Worm (Caenorhabditis elegans) whole organism, L2 larva: ENCODE data around the gene dph-7.

Experiments
- F13H6.1 ChIP-seq: sonication (generic microtip); optimal IDR thresholded peaks from 2 replicates; lab custom pipeline; 2016; ENCODE audit warnings: missing genetic modification characterization, missing compliant biosample characterization
- R02D3.7 ChIP-seq: fragments of 150-350 bp; optimal IDR thresholded peaks from 2 replicates; lab custom pipeline; 2014; ENCODE audit warnings: missing biosample characterization, missing genetic modification characterization
- Y55F3AM.14 ChIP-seq: fragments of 200-800 bp; sonication (Bioruptor generic); optimal IDR thresholded peaks from 2 replicates; lab custom pipeline; 2018; ENCODE audit warnings: mild to moderate bottlenecking, missing genetic modification characterization, missing compliant biosample characterization
- ama-1 ChIP-seq: fragments of 150-350 bp; optimal IDR thresholded peaks from 2 replicates; lab custom pipeline; 2018; ENCODE audit warnings: inconsistent platforms
- ceh-16 ChIP-seq: fragments of 150-350 bp; optimal IDR thresholded peaks from 2 replicates; lab custom pipeline; 2014; ENCODE audit warnings: missing biosample characterization, missing genetic modification characterization
- ceh-82 ChIP-seq: fragments of 150-350 bp; optimal IDR thresholded peaks from 2 replicates; lab custom pipeline; 2014; ENCODE audit warnings: missing biosample characterization, missing genetic modification characterization
- crh-2 ChIP-seq: sonication (generic microtip); optimal IDR thresholded peaks from 2 replicates; lab custom pipeline; 2017; ENCODE audit warnings: missing biosample characterization, missing genetic modification characterization
- dmd-4 ChIP-seq: sonication (generic microtip); optimal IDR thresholded peaks from 2 replicates; lab custom pipeline; 2017; ENCODE audit warnings: missing biosample characterization, missing genetic modification characterization
- egl-27 ChIP-seq: sonication (generic microtip); optimal IDR thresholded peaks from 3 replicates; lab custom pipeline; 2017; ENCODE audit warnings: missing biosample characterization, missing genetic modification reagents, missing genetic modification characterization
- elt-1 ChIP-seq: fragments of 150-350 bp; optimal IDR thresholded peaks from 2 replicates; lab custom pipeline; 2014; ENCODE audit warnings: missing biosample characterization, missing genetic modification characterization
- fos-1 ChIP-seq: fragments of 150-350 bp; optimal IDR thresholded peaks from 2 replicates; lab custom pipeline; 2014; ENCODE audit warnings: missing biosample characterization, missing genetic modification characterization
- gmeb-1 ChIP-seq: fragments of 150-350 bp; optimal IDR thresholded peaks from 2 replicates; lab custom pipeline; 2014; ENCODE audit warnings: missing biosample characterization, missing genetic modification characterization
- lin-11 ChIP-seq: fragments of 150-350 bp; sonication (generic microtip); optimal IDR thresholded peaks from 2 replicates; lab custom pipeline; 2014; ENCODE audit warnings: missing biosample characterization, missing genetic modification characterization, inconsistent platforms, mixed read lengths
- lin-13 ChIP-seq: fragments of 150-350 bp; optimal IDR thresholded peaks from 2 replicates; lab custom pipeline; 2014; ENCODE audit warnings: missing biosample characterization, missing genetic modification reagents, missing genetic modification characterization
- lsy-2 ChIP-seq, 2 experiments: fragments of 150-350 bp in 1 of 2; sonication (generic microtip) in 1 of 2; optimal IDR thresholded peaks; 2 replicates each; lab custom pipeline; 2014 to 2017; ENCODE audit warnings: missing biosample characterization in 2 of 2, missing genetic modification characterization in 2 of 2
- mab-5 ChIP-seq: fragments of 150-350 bp; optimal IDR thresholded peaks from 2 replicates; lab custom pipeline; 2014; ENCODE audit warnings: missing biosample characterization, missing genetic modification characterization
- mbf-1 ChIP-seq: sonication (generic microtip); optimal IDR thresholded peaks from 2 replicates; lab custom pipeline; 2017; ENCODE audit warnings: missing biosample characterization, missing genetic modification characterization
- nhr-11 ChIP-seq: fragments of 150-350 bp; optimal IDR thresholded peaks from 2 replicates; lab custom pipeline; 2014; ENCODE audit warnings: missing biosample characterization, missing genetic modification characterization
- nhr-129 ChIP-seq: fragments of 150-350 bp; optimal IDR thresholded peaks from 2 replicates; lab custom pipeline; 2014; ENCODE audit warnings: missing biosample characterization, missing genetic modification characterization
- nhr-21 ChIP-seq: fragments of 150-350 bp; optimal IDR thresholded peaks from 2 replicates; lab custom pipeline; 2014; ENCODE audit warnings: missing biosample characterization, missing genetic modification characterization
- nhr-237 ChIP-seq: fragments of 150-350 bp; optimal IDR thresholded peaks from 2 replicates; lab custom pipeline; 2014; ENCODE audit warnings: missing biosample characterization, missing genetic modification characterization
- nhr-25 ChIP-seq: fragments of 150-350 bp; sonication (generic microtip); optimal IDR thresholded peaks from 3 replicates; lab custom pipeline; 2014; ENCODE audit warnings: missing biosample characterization, missing genetic modification characterization
- nhr-6 ChIP-seq: fragments of 150-350 bp; optimal IDR thresholded peaks from 2 replicates; lab custom pipeline; 2014; ENCODE audit warnings: missing biosample characterization, missing genetic modification characterization
- peb-1 ChIP-seq: fragments of 150-350 bp; optimal IDR thresholded peaks from 2 replicates; lab custom pipeline; 2014; ENCODE audit warnings: missing biosample characterization, missing genetic modification characterization
- sem-4 ChIP-seq: fragments of 150-350 bp; optimal IDR thresholded peaks from 2 replicates; lab custom pipeline; 2014; ENCODE audit warnings: missing biosample characterization, missing genetic modification reagents, missing genetic modification characterization
- skn-1 ChIP-seq: sonication (generic microtip); optimal IDR thresholded peaks from 2 replicates; lab custom pipeline; 2017; ENCODE audit warnings: missing biosample characterization, missing genetic modification characterization
- snpc-4 ChIP-seq: fragments of 150-350 bp; optimal IDR thresholded peaks from 2 replicates; lab custom pipeline; 2014; ENCODE audit warnings: missing biosample characterization, missing genetic modification characterization
- unc-39 ChIP-seq: fragments of 150-350 bp; optimal IDR thresholded peaks from 2 replicates; lab custom pipeline; 2014; ENCODE audit warnings: missing biosample characterization, missing genetic modification characterization
- unc-55 ChIP-seq: fragments of 150-350 bp; sonication (generic microtip); optimal IDR thresholded peaks from 3 replicates; lab custom pipeline; 2014; ENCODE audit warnings: missing biosample characterization, missing genetic modification reagents, missing genetic modification characterization
- unc-62 ChIP-seq: fragments of 150-350 bp; optimal IDR thresholded peaks from 2 replicates; lab custom pipeline; 2014; ENCODE audit warnings: missing biosample characterization, missing genetic modification reagents, missing genetic modification characterization
- ztf-1 ChIP-seq: fragments of 200-800 bp; sonication (Bioruptor generic); conservative IDR thresholded peaks from 2 replicates; pipeline ENCODE4 v1.3.6; 2022; ENCODE audit warnings: missing genetic modification characterization, missing compliant biosample characterization
- ztf-11 ChIP-seq: sonication (generic microtip); optimal IDR thresholded peaks from 2 replicates; lab custom pipeline; 2017; ENCODE audit warnings: missing biosample characterization, missing genetic modification characterization

dph-7 gene

ce11 chrIII:13339672-13340071 is 24.7 kb downstream of the dph-7 start, which contains the start of gene F53A2.3:
TSS of gene F53A2.3 (minus strand) at chrIII:13339772.
- TF ChIP-seq nhr-237 (tag; lab: Kevin White, UChicago) (no peak), ceh-16 (tag; lab: Kevin White, UChicago) (no peak), mab-5 (no peak), ztf-1 (GFP tag; lab: Robert Waterston, UW) (no peak), ceh-82 (tag; lab: Kevin White, UChicago) (no peak), lin-11 (tag; lab: Kevin White, UChicago) (no peak), F13H6.1 (tag; lab: Kevin White, UChicago) (no peak)

- TF ChIP-seq nhr-21 (tag; lab: Kevin White, UChicago), result no peak
- TF ChIP-seq lsy-2 (tag; optimal IDR thresholded peaks at IDR 0.05; lab: Kevin White, UChicago), result peak in 1 of 2 experiments; percentile 72
- TF ChIP-seq gmeb-1 (tag; lab: Kevin White, UChicago), result peak; percentile 66
- TF ChIP-seq lin-11 (tag; lab: Kevin White, UChicago), result no peak
- peak; percentile 68 for TF ChIP-seq lin-13 (GFP tag; lab: Kevin White, UChicago)
- TF ChIP-seq unc-55, result peak; percentile 46
- TF ChIP-seq, all 48 proteins: peak for 4
These were observed 25.8 kb downstream of the dph-7 start for ce11 chrIII:13340504-13341274.

ce11 chrIII:13341275-13341626 is 26.3 kb downstream of the dph-7 start, which contains the start of gene nud-1:
TSS of gene nud-1 (plus strand) at chrIII:13341527.
- TF ChIP-seq ceh-82 (tag; lab: Kevin White, UChicago) (no peak), nhr-11 (tag; lab: Kevin White, UChicago) (no peak), peb-1 (no peak), sem-4 (tag; lab: Kevin White, UChicago) (no peak), snpc-4 (tag; lab: Kevin White, UChicago) (no peak), gmeb-1 (tag; lab: Kevin White, UChicago) (no peak), unc-55 (no peak), R02D3.7 (tag; lab: Kevin White, UChicago) (no peak), dmd-4 (tag; lab: Kevin White, UChicago) (no peak), ama-1 (lab: Kevin White, UChicago) (no peak), egl-27 (tag; lab: Kevin White, UChicago) (no peak), mbf-1 (tag; lab: Kevin White, UChicago) (no peak), ztf-11 (tag; lab: Kevin White, UChicago) (no peak), nhr-6 (tag; lab: Kevin White, UChicago) (no peak), lin-11 (tag; lab: Kevin White, UChicago) (no peak), lsy-2 (tag; optimal IDR thresholded peaks at IDR 0.05; lab: Kevin White, UChicago) (no peak), unc-62 (GFP tag; lab: Kevin White, UChicago) (no peak), Y55F3AM.14 (GFP tag; lab: Kevin White, UChicago) (no peak)

ce11 chrIII:13342079-13342734 is 27.3 kb downstream of the dph-7 start, which contains the start of gene dro-1:
TSS of gene dro-1 (plus strand) at chrIII:13342684.
- TF ChIP-seq mbf-1 (tag; lab: Kevin White, UChicago) (no peak), ztf-11 (tag; lab: Kevin White, UChicago) (no peak), egl-27 (tag; lab: Kevin White, UChicago) (no peak), unc-39 (no peak), ceh-82 (tag; lab: Kevin White, UChicago) (no peak), nhr-25 (tag; lab: Kevin White, UChicago) (no peak), sem-4 (tag; lab: Kevin White, UChicago) (no peak), lin-13 (GFP tag; lab: Kevin White, UChicago) (no peak)

ce11 chrIII:13343117-13343516 is 28.2 kb downstream of the dph-7 start, which contains the start of gene ife-1:
TSS of gene ife-1 (plus strand) at chrIII:13343417.
- no peak for TF ChIP-seq nhr-129 (tag; lab: Kevin White, UChicago)
- no peak for TF ChIP-seq R02D3.7 (tag; lab: Kevin White, UChicago)
- no peak for TF ChIP-seq gmeb-1 (tag; lab: Kevin White, UChicago)
- no peak for TF ChIP-seq elt-1 (tag; lab: Kevin White, UChicago)
- TF ChIP-seq nhr-237 (tag; lab: Kevin White, UChicago), result no peak
- no peak for TF ChIP-seq sem-4 (tag; lab: Kevin White, UChicago)
- no peak for TF ChIP-seq fos-1
- TF ChIP-seq ama-1 (lab: Kevin White, UChicago), result no peak
- TF ChIP-seq crh-2 (tag; lab: Kevin White, UChicago), result no peak
- no peak for TF ChIP-seq nhr-25 (tag; lab: Kevin White, UChicago)
- TF ChIP-seq dmd-4 (tag; lab: Kevin White, UChicago), result no peak
- TF ChIP-seq unc-39, result no peak
- TF ChIP-seq egl-27 (tag; lab: Kevin White, UChicago), result no peak
- TF ChIP-seq ztf-1 (GFP tag; lab: Robert Waterston, UW), result no peak
- no peak for TF ChIP-seq skn-1 (tag; lab: Kevin White, UChicago)
- no peak for TF ChIP-seq peb-1
